Worm (Caenorhabditis elegans): ENCODE data around the gene sri-73.
A peak's percentile ranks its signal among the peaks of the same experiment; 100 is the strongest.

Gene sri-73

DNA sequence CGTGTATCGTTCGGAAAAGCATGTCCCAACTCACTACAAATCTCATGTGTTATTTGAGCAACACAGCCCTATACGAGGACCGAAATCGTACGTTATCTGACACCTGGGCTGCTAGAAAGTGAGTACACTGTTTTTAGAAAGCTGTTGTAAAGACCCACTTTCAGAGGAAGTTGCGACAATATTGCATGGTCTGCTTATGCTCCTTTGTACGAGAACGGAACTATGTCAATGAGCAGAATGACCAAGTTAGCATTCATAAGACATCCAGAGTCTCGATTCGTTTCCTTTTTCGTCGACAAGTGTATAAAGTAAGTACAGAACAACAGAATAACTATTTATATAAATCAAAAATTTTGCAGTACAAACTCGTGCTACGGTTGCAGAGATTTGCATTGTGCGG, 11.0 kb upstream of the sri-73 start:
- no peak for TF ChIP-seq zfp-3 (GFP tag; conservative IDR thresholded peaks at IDR 0.05)
- peak in 1 of 2 experiments; percentile 97 for TF ChIP-seq unc-62 (GFP tag; optimal IDR thresholded peaks at IDR 0.05 in 1 of 2)
- no peak for TF ChIP-seq unc-62 (tag; optimal IDR thresholded peaks at IDR 0.05)
- no peak for TF ChIP-seq nhr-11 (tag; optimal IDR thresholded peaks at IDR 0.05)

DNA sequence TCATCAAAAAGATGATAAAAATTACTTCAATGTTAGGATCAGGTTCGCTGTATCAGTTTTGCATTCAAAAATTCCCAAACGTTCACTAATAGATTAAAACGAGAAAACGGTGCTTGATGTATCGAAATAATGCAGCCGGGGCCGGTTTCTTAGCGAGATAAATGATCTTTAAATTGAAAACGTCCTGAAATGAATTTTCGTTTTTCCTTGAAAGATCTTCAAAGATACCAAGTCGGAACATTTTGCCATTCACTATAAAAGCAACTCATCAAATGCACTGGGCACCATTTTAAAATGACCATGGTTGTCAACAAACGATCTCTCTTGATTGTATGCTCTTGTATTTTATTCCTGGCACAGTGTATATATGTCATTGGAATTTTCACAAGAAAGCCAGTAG, 10.2 kb upstream of the sri-73 start, which contains the start of gene K06H6.5:
Gene K06H6.5 (plus strand): TSS at position 301 of the 400 bp plus-strand sequence.
- no peak for TF ChIP-seq ceh-82 (tag; optimal IDR thresholded peaks at IDR 0.05)
- no peak for TF ChIP-seq nhr-111 (GFP tag; optimal IDR thresholded peaks at IDR 0.05)
- no peak for TF ChIP-seq ceh-28 (tag; optimal IDR thresholded peaks at IDR 0.05)
- no peak for TF ChIP-seq mes-2 (tag; optimal IDR thresholded peaks at IDR 0.05; ENCODE audit: poor library complexity, severe bottlenecking)
- no peak for TF ChIP-seq nhr-48 (tag; optimal IDR thresholded peaks at IDR 0.05)
- TF ChIP-seq hif-1 (tag; optimal IDR thresholded peaks at IDR 0.05), result no peak
- no peak for TF ChIP-seq dve-1 (tag; optimal IDR thresholded peaks at IDR 0.05; ENCODE audit: insufficient read depth)
- TF ChIP-seq saeg-2 (GFP tag; IDR thresholded peaks at IDR 0.05), result no peak
- TF ChIP-seq nhr-25 (tag; optimal IDR thresholded peaks at IDR 0.05; ENCODE audit: borderline replicate concordance, insufficient read depth), result no peak
- TF ChIP-seq lin-13 (GFP tag; optimal IDR thresholded peaks at IDR 0.05), result no peak
- TF ChIP-seq unc-62 (GFP tag; optimal IDR thresholded peaks at IDR 0.05 in 1 of 2), result no peak
- TF ChIP-seq unc-62 (tag; optimal IDR thresholded peaks at IDR 0.05), result no peak

DNA sequence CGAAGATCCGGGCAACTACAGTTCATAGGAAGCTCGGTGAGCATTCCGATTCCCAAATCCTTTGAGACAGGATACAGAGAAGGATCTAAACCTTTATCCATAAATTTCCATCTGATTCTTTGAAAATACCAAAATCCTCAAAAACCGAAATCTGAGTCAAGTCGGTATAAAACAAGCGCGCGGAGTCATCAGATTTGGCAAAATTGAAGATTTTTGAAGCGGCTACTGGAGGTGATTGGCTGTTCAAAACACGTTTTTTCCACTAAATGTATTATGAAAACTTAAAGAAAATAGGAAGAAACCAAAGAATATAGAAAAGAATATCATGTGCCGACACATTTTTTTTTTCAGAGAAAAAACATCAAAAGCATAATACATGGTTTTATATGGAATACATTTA, 8.8 kb upstream of the sri-73 start, which contains the start of gene C14C6.13:
Gene C14C6.13 (minus strand): TSS at position 101 of the 400 bp plus-strand sequence.
- no peak for TF ChIP-seq Y105C5A.15 (GFP tag; IDR thresholded peaks at IDR 0.05)
- no peak for TF ChIP-seq F26F4.8 (GFP tag; conservative IDR thresholded peaks at IDR 0.05)
- TF ChIP-seq lsy-2 (tag; optimal IDR thresholded peaks at IDR 0.05), result no peak
- no peak for TF ChIP-seq tag-97 (GFP tag; IDR thresholded peaks at IDR 0.05)
- TF ChIP-seq T20F7.1 (GFP tag; optimal IDR thresholded peaks at IDR 0.05), result no peak
- no peak for TF ChIP-seq zag-1 (tag; optimal IDR thresholded peaks at IDR 0.05)
- TF ChIP-seq ceh-32 (tag; optimal IDR thresholded peaks at IDR 0.05; ENCODE audit: poor library complexity), result no peak
- no peak for TF ChIP-seq madf-5 (GFP tag; IDR thresholded peaks at IDR 0.05)
- no peak for TF ChIP-seq duxl-1 (tag; optimal IDR thresholded peaks at IDR 0.05; ENCODE audit: poor library complexity)
- no peak for TF ChIP-seq spr-3 (GFP tag; optimal IDR thresholded peaks at IDR 0.05)
- no peak for TF ChIP-seq daf-12 (tag; optimal IDR thresholded peaks at IDR 0.05)
- no peak for TF ChIP-seq ces-1 (GFP tag; optimal IDR thresholded peaks at IDR 0.05)
- no peak for TF ChIP-seq ztf-11 (tag; optimal IDR thresholded peaks at IDR 0.05)
- no peak for TF ChIP-seq hmg-1.1 (GFP tag; IDR thresholded peaks at IDR 0.05)
- TF ChIP-seq dve-1 (tag; optimal IDR thresholded peaks at IDR 0.05; ENCODE audit: insufficient read depth), result no peak
- TF ChIP-seq ZK546.5 (tag; optimal IDR thresholded peaks at IDR 0.05), result no peak
- no peak for TF ChIP-seq F37D6.2 (tag; optimal IDR thresholded peaks at IDR 0.05)
- no peak for TF ChIP-seq tra-1 (GFP tag; IDR thresholded peaks at IDR 0.05)
- no peak for TF ChIP-seq sdz-12 (GFP tag; optimal IDR thresholded peaks at IDR 0.05)
- TF ChIP-seq arid-1 (GFP tag; conservative IDR thresholded peaks at IDR 0.05), result no peak

DNA sequence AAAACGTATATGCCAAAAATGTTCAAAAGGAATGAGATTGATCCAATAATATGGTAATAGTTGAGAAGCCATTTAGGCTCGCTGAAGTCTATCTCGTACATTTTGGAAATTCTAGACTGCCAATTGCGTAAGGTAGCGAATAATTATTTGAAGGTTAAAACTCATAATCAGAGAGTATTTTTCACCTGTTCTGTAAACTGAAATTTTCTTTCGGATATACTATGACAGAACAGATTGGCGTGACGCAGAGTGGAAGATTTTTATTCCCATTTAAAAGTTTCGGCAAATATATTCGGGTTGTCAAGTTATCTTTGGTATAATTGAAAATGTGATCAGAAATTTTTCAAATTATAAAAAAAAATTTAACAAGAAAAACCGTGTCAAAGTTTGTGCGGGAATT, 2.2 kb upstream of the sri-73 start, which contains the start of gene sri-72:
Gene sri-72 (minus strand): TSS at position 101 of the 400 bp plus-strand sequence.
- no peak for TF ChIP-seq php-3 (GFP tag; IDR thresholded peaks at IDR 0.05)
- no peak for TF ChIP-seq aly-2 (tag; optimal IDR thresholded peaks at IDR 0.05)
- TF ChIP-seq pha-4 (GFP tag; IDR thresholded peaks at IDR 0.05), result no peak
- no peak for TF ChIP-seq pha-4 (tag; optimal IDR thresholded peaks at IDR 0.05)
- TF ChIP-seq dve-1 (tag; optimal IDR thresholded peaks at IDR 0.05; ENCODE audit: insufficient read depth), result no peak
- TF ChIP-seq F10B5.3 (tag; optimal IDR thresholded peaks at IDR 0.05), result no peak
- TF ChIP-seq ceh-82 (tag; optimal IDR thresholded peaks at IDR 0.05), result no peak
- TF ChIP-seq mxl-3 (GFP tag; optimal IDR thresholded peaks at IDR 0.05), result no peak
- TF ChIP-seq lir-3 (tag; optimal IDR thresholded peaks at IDR 0.05), result no peak
- no peak for TF ChIP-seq Y5F2A.4 (GFP tag; optimal IDR thresholded peaks at IDR 0.05)
- no peak for TF ChIP-seq Y48G9A.11 (GFP tag; IDR thresholded peaks at IDR 0.05)

Data from whole organism, L4 larva.